Worm (Caenorhabditis elegans) whole organism, young adult: ENCODE measurements around the gene Y46G5A.28.
A peak's percentile ranks its signal among the peaks of the same experiment; 100 is the strongest.

Experiments
- B0019.2 ChIP-seq: fragments of 200-800 bp; sonication (Bioruptor generic); conservative IDR thresholded peaks from 2 replicates; pipeline ENCODE4 v1.3.6; 2022; ENCODE audit warnings: missing genetic modification reagents, missing genetic modification characterization, missing compliant biosample characterization
- F23B12.7 ChIP-seq: sonication (generic microtip); optimal IDR thresholded peaks from 2 replicates; lab custom pipeline; 2017; ENCODE audit warnings: missing genetic modification characterization, mild to moderate bottlenecking, missing compliant biosample characterization, antibody characterized with exemption, moderate library complexity; ENCODE audit not compliant: insufficient read depth
- F49E8.2 ChIP-seq: sonication (generic microtip); optimal IDR thresholded peaks from 3 replicates; lab custom pipeline; 2017; ENCODE audit warnings: missing genetic modification characterization, mild to moderate bottlenecking, missing compliant biosample characterization, antibody characterized with exemption, moderate library complexity; ENCODE audit not compliant: insufficient read depth
- Y53F4B.3 ChIP-seq: fragments of 200-800 bp; sonication (Bioruptor generic); IDR thresholded peaks from 2 replicates; pipeline ENCODE4 v1.3.6; 2022; ENCODE audit warnings: missing genetic modification reagents, missing genetic modification characterization, missing compliant biosample characterization
- Y95B8A.8 ChIP-seq: fragments of 200-800 bp; sonication (Bioruptor generic); IDR thresholded peaks from 2 replicates; pipeline ENCODE4 v1.3.6; 2022; ENCODE audit warnings: missing genetic modification reagents, missing genetic modification characterization, missing compliant biosample characterization
- aptf-2 ChIP-seq: fragments of 200-800 bp; sonication (Bioruptor generic); conservative IDR thresholded peaks from 2 replicates; pipeline ENCODE4 v1.3.6; 2022; ENCODE audit warnings: missing genetic modification reagents, missing genetic modification characterization, missing compliant biosample characterization
- atf-7 ChIP-seq: sonication (generic microtip); optimal IDR thresholded peaks from 2 replicates; lab custom pipeline; 2017; ENCODE audit warnings: mild to moderate bottlenecking, missing genetic modification characterization, missing compliant biosample characterization
- athp-1 ChIP-seq: sonication (generic microtip); optimal IDR thresholded peaks from 2 replicates; lab custom pipeline; 2017; ENCODE audit warnings: mild to moderate bottlenecking, missing genetic modification characterization, missing compliant biosample characterization
- attf-3 ChIP-seq: fragments of 200-800 bp; sonication (Bioruptor generic); conservative IDR thresholded peaks from 2 replicates; pipeline ENCODE4 v1.3.6; 2022; ENCODE audit warnings: missing genetic modification reagents, missing genetic modification characterization, missing compliant biosample characterization
- attf-5 ChIP-seq: fragments of 200-800 bp; sonication (Bioruptor generic); optimal IDR thresholded peaks from 2 replicates; lab custom pipeline; 2018; ENCODE audit warnings: mild to moderate bottlenecking, missing genetic modification characterization, missing compliant biosample characterization
- bed-1 ChIP-seq: fragments of 200-800 bp; sonication (Bioruptor generic); IDR thresholded peaks from 2 replicates; pipeline ENCODE4 v1.3.6; 2022; ENCODE audit warnings: missing genetic modification reagents, missing genetic modification characterization, missing compliant biosample characterization
- bed-2 ChIP-seq: fragments of 200-800 bp; sonication (Bioruptor generic); IDR thresholded peaks from 2 replicates; pipeline ENCODE4 v1.3.6; 2022; ENCODE audit warnings: missing genetic modification reagents, missing genetic modification characterization, missing compliant biosample characterization
- cebp-1 ChIP-seq, 2 experiments: fragments of 200-800 bp in 1 of 2; sonication (Bioruptor generic) in 1 of 2; sonication (generic microtip) in 1 of 2; IDR thresholded peaks in 1 of 2; optimal IDR thresholded peaks in 1 of 2; 2 replicates each; pipeline versions ENCODE4 v1.3.6 to Lab custom; 2017 to 2022; ENCODE audit warnings: missing compliant biosample characterization in 2 of 2, missing genetic modification characterization in 2 of 2, mild to moderate bottlenecking in 1 of 2, missing genetic modification reagents in 1 of 2, moderate library complexity in 1 of 2
- ceh-27 ChIP-seq: fragments of 200-800 bp; sonication (Bioruptor generic); optimal IDR thresholded peaks from 2 replicates; lab custom pipeline; 2018; ENCODE audit warnings: mild to moderate bottlenecking, missing genetic modification characterization, moderate library complexity, missing compliant biosample characterization
- ceh-40 ChIP-seq: fragments of 200-800 bp; sonication (Bioruptor generic); IDR thresholded peaks from 2 replicates; pipeline ENCODE4 v1.3.6; 2022; ENCODE audit warnings: missing genetic modification characterization, missing compliant biosample characterization
- egl-44 ChIP-seq: fragments of 200-800 bp; sonication (Bioruptor generic); IDR thresholded peaks from 2 replicates; pipeline ENCODE4 v1.3.6; 2022; ENCODE audit warnings: missing genetic modification reagents, missing genetic modification characterization, missing compliant biosample characterization
- gei-17 ChIP-seq: fragments of 200-800 bp; sonication (Bioruptor generic); optimal IDR thresholded peaks from 2 replicates; lab custom pipeline; 2018; ENCODE audit warnings: mild to moderate bottlenecking, missing genetic modification characterization, missing compliant biosample characterization
- hrde-1 ChIP-seq: sonication (generic microtip); optimal IDR thresholded peaks from 2 replicates; lab custom pipeline; 2016; ENCODE audit warnings: missing genetic modification characterization, mild to moderate bottlenecking, missing compliant biosample characterization, moderate library complexity, missing genotype, missing genetic modification reagents, borderline replicate concordance
- lin-26 ChIP-seq: fragments of 200-800 bp; sonication (Bioruptor generic); IDR thresholded peaks from 2 replicates; pipeline ENCODE4 v1.3.6; 2022; ENCODE audit warnings: missing genetic modification reagents, missing genetic modification characterization, missing compliant biosample characterization
- lin-40 ChIP-seq: sonication (generic microtip); optimal IDR thresholded peaks from 2 replicates; lab custom pipeline; 2016; ENCODE audit warnings: missing genetic modification characterization, mild to moderate bottlenecking, missing compliant biosample characterization, missing genotype, missing genetic modification reagents
- mcd-1 ChIP-seq: fragments of 200-800 bp; sonication (Bioruptor generic); IDR thresholded peaks from 2 replicates; pipeline ENCODE4 v1.3.6; 2022; ENCODE audit warnings: missing genetic modification reagents, missing genetic modification characterization, missing compliant biosample characterization
- nfya-2 ChIP-seq: fragments of 200-800 bp; sonication (Bioruptor generic); IDR thresholded peaks from 2 replicates; pipeline ENCODE4 v1.3.6; 2022; ENCODE audit warnings: missing genetic modification reagents, missing genetic modification characterization, missing compliant biosample characterization
- nhr-80 ChIP-seq: sonication (generic microtip); optimal IDR thresholded peaks from 2 replicates; lab custom pipeline; 2016; ENCODE audit warnings: missing genetic modification characterization, missing compliant biosample characterization
- nhr-90 ChIP-seq: sonication (generic microtip); optimal IDR thresholded peaks from 2 replicates; lab custom pipeline; 2016; ENCODE audit warnings: missing genotype, mild to moderate bottlenecking, missing genetic modification characterization, missing compliant biosample characterization
- repo-1 ChIP-seq: sonication (generic microtip); optimal IDR thresholded peaks from 2 replicates; lab custom pipeline; 2017; ENCODE audit warnings: mild to moderate bottlenecking, missing genetic modification characterization, missing compliant biosample characterization
- rpc-1 ChIP-seq, 2 experiments: fragments of 150-350 bp in 1 of 2; sonication (generic microtip) in 1 of 2; optimal IDR thresholded peaks; 2 replicates each; lab custom pipeline; 2014 to 2018; ENCODE audit warnings: missing biosample characterization in 1 of 2, missing genetic modification characterization in 1 of 2, missing genetic modification reagents in 1 of 2, missing genotype in 1 of 2
- sdz-38 ChIP-seq: sonication (generic microtip); optimal IDR thresholded peaks from 2 replicates; lab custom pipeline; 2016; ENCODE audit warnings: missing genotype, missing genetic modification characterization, missing compliant biosample characterization
- tlf-1 ChIP-seq: fragments of 200-800 bp; sonication (Bioruptor generic); optimal IDR thresholded peaks from 2 replicates; lab custom pipeline; 2018; ENCODE audit warnings: mild to moderate bottlenecking, missing genetic modification characterization, missing compliant biosample characterization
- unc-62 ChIP-seq: fragments of 150-350 bp; optimal IDR thresholded peaks from 2 replicates; lab custom pipeline; 2014; ENCODE audit warnings: missing biosample characterization, missing genetic modification reagents, missing genetic modification characterization
- ztf-6 ChIP-seq: fragments of 200-800 bp; sonication (Bioruptor generic); IDR thresholded peaks from 2 replicates; pipeline ENCODE4 v1.3.6; 2022; ENCODE audit warnings: missing genetic modification reagents, missing genetic modification characterization, missing compliant biosample characterization

The Y46G5A.28 gene

DNA sequence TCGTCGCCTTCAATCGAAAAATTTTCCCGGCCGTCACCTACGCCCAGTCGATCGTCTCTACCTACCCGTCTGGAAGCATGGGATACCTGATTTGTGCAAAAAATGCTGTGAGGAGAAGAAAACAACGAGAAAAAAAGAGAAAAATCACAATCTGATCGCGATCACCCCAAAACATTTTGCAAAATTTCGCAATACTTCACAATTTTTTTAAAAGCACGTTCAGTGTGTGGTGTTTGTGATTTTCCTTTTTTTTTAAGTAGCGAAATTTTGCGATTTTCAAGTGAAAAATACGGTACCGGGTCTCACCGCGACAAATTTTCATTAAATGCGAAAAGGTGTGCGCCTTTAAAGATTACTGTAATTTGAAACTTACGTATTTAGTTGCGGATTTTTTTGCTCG, 40.5 kb upstream of the Y46G5A.28 start:
- peak; percentile 71; the same call in 1 of the 2 replicates for TF ChIP-seq cebp-1 (GFP tag; IDR thresholded peaks at IDR 0.05; lab: Robert Waterston, UW)
- peak; percentile 94 for TF ChIP-seq cebp-1 (tag; optimal IDR thresholded peaks at IDR 0.05; lab: Kevin White, UChicago)
- TF ChIP-seq tlf-1 (GFP tag; lab: Kevin White, UChicago): no peak

DNA sequence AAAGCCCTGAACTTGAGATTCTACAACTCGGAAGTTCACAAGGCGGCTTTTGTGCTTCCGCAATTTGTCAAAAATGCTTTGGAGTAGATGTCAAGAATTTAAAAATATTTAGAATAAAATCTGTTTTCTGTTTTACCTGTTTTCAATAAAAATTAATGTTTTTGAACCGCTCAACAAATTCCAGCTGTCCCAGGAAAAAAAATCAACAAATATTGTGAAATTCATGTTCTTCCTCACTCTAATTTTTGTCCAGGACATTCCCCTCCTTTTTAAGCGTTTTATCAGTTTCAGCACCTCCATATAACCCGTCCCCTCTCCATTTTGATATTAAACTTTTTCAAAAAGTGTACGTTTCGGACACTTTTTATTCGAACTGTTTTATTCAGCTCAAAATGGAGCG, 39.5 kb upstream of the Y46G5A.28 start, which contains the start of gene Y46G5A.20:
TSS of gene Y46G5A.20 (plus strand) at position 301 of the 400 bp plus-strand sequence.
- TF ChIP-seq cebp-1 (GFP tag; IDR thresholded peaks at IDR 0.05; lab: Robert Waterston, UW): no peak
- TF ChIP-seq cebp-1 (tag; optimal IDR thresholded peaks at IDR 0.05; lab: Kevin White, UChicago): peak; percentile 42
- TF ChIP-seq egl-44 (GFP tag; lab: Robert Waterston, UW): no peak

DNA sequence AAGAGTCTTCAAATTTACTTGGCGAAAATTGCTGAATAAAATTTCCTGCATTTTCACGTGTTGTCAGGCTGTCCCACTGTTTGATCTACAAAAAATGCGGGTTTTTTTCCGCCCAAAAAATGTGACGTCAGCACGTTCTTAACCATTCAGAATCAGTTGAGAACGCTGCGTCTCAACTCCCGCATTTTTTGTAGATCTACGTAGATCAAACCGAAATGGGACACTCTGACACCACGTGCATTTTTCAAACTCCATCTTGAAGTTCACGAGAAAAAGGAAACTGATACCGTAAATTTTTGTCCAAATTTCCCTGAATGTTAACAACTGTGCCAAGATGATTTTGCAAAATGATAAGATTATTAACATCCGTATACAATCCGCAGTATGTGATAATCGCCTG, 37.0 kb upstream of the Y46G5A.28 start:
- TF ChIP-seq gei-17 (no peak), ztf-6 (GFP tag; lab: Robert Waterston, UW) (no peak), sdz-38 (no peak), lin-26 (GFP tag; lab: Robert Waterston, UW) (no peak), B0019.2 (GFP tag; lab: Robert Waterston, UW) (no peak), atf-7 (tag; lab: Kevin White, UChicago) (no peak), repo-1 (no peak), nhr-90 (tag; lab: Kevin White, UChicago) (no peak), bed-1 (GFP tag; lab: Robert Waterston, UW) (no peak)

DNA sequence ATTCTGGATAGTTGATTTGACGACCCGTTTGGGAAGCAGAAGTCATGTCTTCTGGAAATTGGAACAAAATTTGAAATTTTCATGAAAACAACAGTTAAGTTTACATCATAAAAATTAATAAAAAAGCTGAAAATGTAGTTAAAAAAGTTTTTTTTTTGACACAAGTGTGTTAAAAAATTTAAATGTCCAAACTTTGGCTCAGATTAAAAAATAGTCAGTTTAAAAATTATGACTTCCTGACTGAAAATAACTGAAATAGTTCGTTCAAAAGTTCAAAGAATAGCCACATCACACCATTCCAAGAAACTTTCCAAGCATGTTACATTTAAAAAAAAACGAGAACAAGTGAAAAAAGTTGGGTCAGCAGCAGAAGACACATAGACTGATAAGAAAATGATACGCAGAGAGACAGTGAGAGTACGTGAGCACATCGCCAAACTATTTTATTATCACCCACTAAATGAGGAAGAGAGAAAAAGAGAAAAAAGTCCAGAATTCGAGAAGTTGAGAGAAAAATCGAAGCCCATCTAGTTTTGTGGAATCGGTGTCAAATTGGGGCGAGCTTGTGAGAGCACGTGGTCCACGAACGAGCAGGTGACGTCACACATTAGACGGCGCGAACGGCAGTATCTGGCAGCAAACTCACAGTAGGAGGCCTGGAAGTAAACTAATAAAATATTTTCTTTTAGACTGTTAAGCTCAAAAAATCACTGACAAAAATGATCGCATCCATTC, 33.6 kb upstream of the Y46G5A.28 start, which contains the start of gene acl-7:
TSS of gene acl-7 (minus strand) at position 51 of the 735 bp plus-strand sequence.
- no peak for TF ChIP-seq rpc-1 (optimal IDR thresholded peaks at IDR 0.05; lab: Kevin White, UChicago)
- no peak for TF ChIP-seq rpc-1 (tag; optimal IDR thresholded peaks at IDR 0.05; lab: Kevin White, UChicago)
- TF ChIP-seq F49E8.2 (tag; lab: Kevin White, UChicago): no peak
- TF ChIP-seq nfya-2 (GFP tag; lab: Robert Waterston, UW): no peak
- TF ChIP-seq athp-1 (tag; lab: Kevin White, UChicago): no peak
- no peak for TF ChIP-seq nhr-90 (tag; lab: Kevin White, UChicago)
- TF ChIP-seq Y95B8A.8 (GFP tag; lab: Robert Waterston, UW): no peak
- 0 out of 2 replicates have a peak, but pooled peaks have one; percentile 27 for TF ChIP-seq mcd-1 (GFP tag; lab: Robert Waterston, UW)
- no peak for TF ChIP-seq attf-5 (GFP tag; lab: Kevin White, UChicago)
- no peak for TF ChIP-seq Y53F4B.3 (GFP tag; lab: Robert Waterston, UW)
- TF ChIP-seq hrde-1: no peak
- TF ChIP-seq bed-1 (GFP tag; lab: Robert Waterston, UW): no peak
- TF ChIP-seq ceh-40 (GFP tag; lab: Robert Waterston, UW): no peak
- no peak for TF ChIP-seq lin-40 (tag; lab: Kevin White, UChicago)
- TF ChIP-seq ceh-27 (GFP tag; lab: Kevin White, UChicago): no peak
- TF ChIP-seq bed-2 (GFP tag; lab: Robert Waterston, UW): no peak
- no peak for TF ChIP-seq attf-3
- TF ChIP-seq nhr-80 (tag; lab: Kevin White, UChicago): peak; percentile 76
- TF ChIP-seq aptf-2: no peak
- no peak for TF ChIP-seq F23B12.7 (tag; lab: Kevin White, UChicago)
- peak; percentile 23 for TF ChIP-seq atf-7 (tag; lab: Kevin White, UChicago)
- TF ChIP-seq unc-62 (GFP tag; lab: Kevin White, UChicago): no peak
